Fruit fly (Drosophila melanogaster): Measurements from ENCODE around the gene CG14262.
A peak's percentile ranks its signal among the peaks of the same experiment; 100 is the strongest.

CG14262 gene

dm6 chr3R:27238438-27239301 lies 26.6 kb downstream of the CG14262 start, which contains the start of the genes CG31064 and PolA2 (continued):
- TF ChIP-seq YL-1 (GFP tag; optimal IDR thresholded peaks at IDR 0.05) (peak; percentile 49), CG16863 (GFP tag; optimal IDR thresholded peaks at IDR 0.05) (no peak), Aef1 (GFP tag; IDR thresholded peaks at IDR 0.05) (no peak), CG12219 (GFP tag; optimal IDR thresholded peaks at IDR 0.05) (no peak), Nf-YC (tag; optimal IDR thresholded peaks at IDR 0.05) (no peak), Gug (GFP tag; IDR thresholded peaks at IDR 0.05) (no peak), slp2 (GFP tag; optimal IDR thresholded peaks at IDR 0.05) (no peak), CG4854 (GFP tag; optimal IDR thresholded peaks at IDR 0.05) (no peak), odd (GFP tag; optimal IDR thresholded peaks at IDR 0.05) (no peak), ranshi (GFP tag; IDR thresholded peaks at IDR 0.05) (no peak), sqz (GFP tag; optimal IDR thresholded peaks at IDR 0.05) (no peak), CG9609 (GFP tag; optimal IDR thresholded peaks at IDR 0.05) (no peak), Med (GFP tag) (peak; percentile 88), Bgb (GFP tag; IDR thresholded peaks at IDR 0.05; ENCODE audit: partially characterized antibody) (peak; percentile 86), CG16813 (GFP tag; IDR thresholded peaks at IDR 0.05; ENCODE audit: partially characterized antibody) (peak; percentile 66), CG34422 (GFP tag; IDR thresholded peaks at IDR 0.05) (peak; percentile 69; the same call in 2 of the 3 replicates), Fer3 (tag; optimal IDR thresholded peaks at IDR 0.05) (no peak), Sox102F (GFP tag; optimal IDR thresholded peaks at IDR 0.05) (no peak), Lhr (GFP tag; optimal IDR thresholded peaks at IDR 0.05) (no peak), CG7786 (GFP tag; optimal IDR thresholded peaks at IDR 0.05) (no peak), CG31365 (tag; optimal IDR thresholded peaks at IDR 0.05) (no peak), CG5953 (GFP tag; IDR thresholded peaks at IDR 0.05) (no peak), gcm (GFP tag; optimal IDR thresholded peaks at IDR 0.05) (no peak), CG14050 (GFP tag; IDR thresholded peaks at IDR 0.05) (no peak), Adf1 (GFP tag; IDR thresholded peaks at IDR 0.05) (no peak), fd96Cb (tag; optimal IDR thresholded peaks at IDR 0.05) (no peak), bowl (GFP tag; IDR thresholded peaks at IDR 0.05) (no peak), ro (GFP tag; IDR thresholded peaks at IDR 0.05) (no peak), CG10321 (GFP tag; IDR thresholded peaks at IDR 0.05) (no peak), CG18476 (GFP tag; optimal IDR thresholded peaks at IDR 0.05) (no peak), CG8359 (GFP tag; optimal IDR thresholded peaks at IDR 0.05; ENCODE audit: borderline replicate concordance) (no peak), tap (tag; optimal IDR thresholded peaks at IDR 0.05) (no peak), Hmx (GFP tag; optimal IDR thresholded peaks at IDR 0.05) (no peak), CG9797 (GFP tag; optimal IDR thresholded peaks at IDR 0.05) (peak; percentile 40), nerfin-2 (GFP tag; IDR thresholded peaks at IDR 0.05; ENCODE audit: partially characterized antibody) (peak; percentile 91), pan (optimal IDR thresholded peaks at IDR 0.05) (no peak), pan (GFP tag; optimal IDR thresholded peaks at IDR 0.05 in 1 of 2, IDR thresholded peaks at IDR 0.05 in 1 of 2) (no peak), CG13624 (GFP tag; optimal IDR thresholded peaks at IDR 0.05) (peak; percentile 7), Mad (GFP tag; optimal IDR thresholded peaks at IDR 0.05) (no peak), ato (GFP tag; IDR thresholded peaks at IDR 0.05; ENCODE audit: partially characterized antibody) (peak; percentile 75), Doc2 (GFP tag; IDR thresholded peaks at IDR 0.05) (no peak), CG17829 (tag; optimal IDR thresholded peaks at IDR 0.05) (no peak), org-1 (GFP tag; optimal IDR thresholded peaks at IDR 0.05) (no peak), Awh (GFP tag; IDR thresholded peaks at IDR 0.05) (no peak), HLH4C (GFP tag; IDR thresholded peaks at IDR 0.05; ENCODE audit: partially characterized antibody) (peak; percentile 91), Fer1 (GFP tag; optimal IDR thresholded peaks at IDR 0.05) (no peak), unc-4 (GFP tag; IDR thresholded peaks at IDR 0.05; ENCODE audit: partially characterized antibody) (peak; percentile 72), HmgD (GFP tag; optimal IDR thresholded peaks at IDR 0.05) (peak; percentile 58), Antp (GFP tag; optimal IDR thresholded peaks at IDR 0.05) (no peak), kay (GFP tag; optimal IDR thresholded peaks at IDR 0.05) (no peak)
